Worm (Caenorhabditis elegans): Measurements from ENCODE around the gene dhc-4.

ce11 chrIII:11022278-11022677 is 52.5 kb downstream of the dhc-4 start:
- TF ChIP-seq hmg-4 (GFP tag; optimal IDR thresholded peaks at IDR 0.05) (no peak), ama-1 (optimal IDR thresholded peaks at IDR 0.05) (no peak), scrt-1 (GFP tag; IDR thresholded peaks at IDR 0.05) (no peak)
